Fruit fly (Drosophila melanogaster) whole organism, embryonic: Measurements from ENCODE around the gene Tep4.
A peak's percentile ranks its signal among the peaks of the same experiment; 100 is the strongest.

Experiments
- Antp ChIP-seq: fragments of 200-800 bp; sonication (Bioruptor generic); optimal IDR thresholded peaks from 3 replicates; lab custom pipeline; 2016; ENCODE audit warnings: missing biosample characterization, missing genetic modification characterization
- Bdp1 ChIP-seq: fragments of 200-800 bp; sonication (Bioruptor generic); optimal IDR thresholded peaks from 3 replicates; lab custom pipeline; 2016; ENCODE audit warnings: missing biosample characterization, missing genetic modification characterization
- BtbVII ChIP-seq: fragments of 200-800 bp; sonication (Bioruptor generic); optimal IDR thresholded peaks from 3 replicates; lab custom pipeline; 2017; ENCODE audit warnings: missing biosample characterization, mild to moderate bottlenecking, missing genetic modification characterization
- Bteb2 ChIP-seq: fragments of 200-800 bp; sonication (Bioruptor generic); optimal IDR thresholded peaks from 2 replicates; lab custom pipeline; 2016; ENCODE audit warnings: missing biosample characterization, missing genetic modification characterization
- CG10431 ChIP-seq: fragments of 200-800 bp; sonication (Bioruptor generic); optimal IDR thresholded peaks from 3 replicates; lab custom pipeline; 2018; ENCODE audit warnings: missing biosample characterization, mild to moderate bottlenecking, missing genetic modification characterization
- CG10543 ChIP-seq: fragments of 200-800 bp; sonication (Bioruptor generic); optimal IDR thresholded peaks from 3 replicates; lab custom pipeline; 2017; ENCODE audit warnings: missing biosample characterization, mild to moderate bottlenecking, missing genetic modification characterization, moderate library complexity
- CG10565 ChIP-seq: fragments of 200-800 bp; sonication (Bioruptor generic); optimal IDR thresholded peaks from 3 replicates; lab custom pipeline; 2016; ENCODE audit warnings: missing biosample characterization, mild to moderate bottlenecking, missing genetic modification characterization
- CG11560 ChIP-seq: fragments of 200-800 bp; sonication (Bioruptor generic); IDR thresholded peaks from 3 replicates; pipeline ENCODE4 v1.3.6; 2022; ENCODE audit warnings: missing biosample characterization, missing genetic modification characterization
- CG12104 ChIP-seq: fragments of 200-800 bp; sonication (Bioruptor generic); optimal IDR thresholded peaks from 3 replicates; lab custom pipeline; 2016; ENCODE audit warnings: missing biosample characterization, missing genetic modification characterization
- CG13287 ChIP-seq: fragments of 200-800 bp; sonication (Bioruptor generic); IDR thresholded peaks from 2 replicates; pipeline ENCODE4 v1.3.6; 2022; ENCODE audit warnings: missing biosample characterization, missing genetic modification characterization; ENCODE audit not compliant: partially characterized antibody
- CG15073 ChIP-seq: fragments of 200-800 bp; sonication (Bioruptor generic); optimal IDR thresholded peaks from 2 replicates; lab custom pipeline; 2016; ENCODE audit warnings: missing biosample characterization, missing genetic modification characterization
- CG18599 ChIP-seq: fragments of 200-800 bp; sonication (Bioruptor generic); optimal IDR thresholded peaks from 3 replicates; lab custom pipeline; 2017; ENCODE audit warnings: missing biosample characterization, missing genetic modification characterization, mild to moderate bottlenecking, moderate library complexity, missing genetic modification reagents
- CG2712 ChIP-seq: fragments of 200-800 bp; optimal IDR thresholded peaks from 3 replicates; lab custom pipeline; 2019; ENCODE audit warnings: missing biosample characterization, mild to moderate bottlenecking, missing genetic modification characterization, moderate library complexity
- CG2875 ChIP-seq: fragments of 200-800 bp; sonication (Bioruptor generic); optimal IDR thresholded peaks from 2 replicates; lab custom pipeline; 2017; ENCODE audit warnings: missing biosample characterization, mild to moderate bottlenecking, missing genetic modification characterization, missing genetic modification reagents
- CG4820 ChIP-seq: fragments of 200-800 bp; sonication (Bioruptor generic); optimal IDR thresholded peaks from 3 replicates; lab custom pipeline; 2016; ENCODE audit warnings: missing biosample characterization, missing genetic modification characterization
- CG4854 ChIP-seq: fragments of 200-800 bp; sonication (Bioruptor generic); optimal IDR thresholded peaks from 2 replicates; lab custom pipeline; 2016; ENCODE audit warnings: missing biosample characterization, missing genetic modification characterization, inconsistent platforms
- CG6175 ChIP-seq: fragments of 200-800 bp; sonication (Bioruptor generic); IDR thresholded peaks from 3 replicates; pipeline ENCODE4 v1.3.6; 2022; ENCODE audit warnings: missing biosample characterization, missing genetic modification characterization
- CG6254 ChIP-seq: fragments of 200-800 bp; sonication (Bioruptor generic); optimal IDR thresholded peaks from 3 replicates; lab custom pipeline; 2017; ENCODE audit warnings: mild to moderate bottlenecking, missing biosample characterization, missing genetic modification reagents, missing genetic modification characterization
- CG8089 ChIP-seq: fragments of 200-800 bp; sonication (Bioruptor generic); optimal IDR thresholded peaks from 3 replicates; lab custom pipeline; 2016; ENCODE audit warnings: missing biosample characterization, missing genetic modification characterization
- CG8281 ChIP-seq: fragments of 200-800 bp; sonication (Bioruptor generic); optimal IDR thresholded peaks from 2 replicates; lab custom pipeline; 2018; ENCODE audit warnings: missing biosample characterization, mild to moderate bottlenecking, missing genetic modification characterization, moderate library complexity
- CG8290 ChIP-seq, 3 experiments: fragments of 200-800 bp; sonication (Bioruptor generic); optimal IDR thresholded peaks; 2 replicates each; lab custom pipeline; 2016 to 2019; ENCODE audit warnings: missing biosample characterization in 3 of 3, missing genetic modification characterization in 3 of 3, mild to moderate bottlenecking in 2 of 3, moderate library complexity in 1 of 3
- CG8944 ChIP-seq: fragments of 200-800 bp; sonication (Bioruptor generic); optimal IDR thresholded peaks from 3 replicates; lab custom pipeline; 2016; ENCODE audit warnings: missing biosample characterization, missing genetic modification characterization
- CG9215 ChIP-seq: fragments of 200-800 bp; sonication (Bioruptor generic); IDR thresholded peaks from 2 replicates; pipeline ENCODE4 v1.3.6; 2022; ENCODE audit warnings: missing biosample characterization, missing genetic modification characterization
- CkIIα-i1 ChIP-seq: fragments of 200-800 bp; sonication (Bioruptor generic); IDR thresholded peaks from 2 replicates; pipeline ENCODE4 v1.3.6; 2022; ENCODE audit warnings: missing biosample characterization, missing genetic modification characterization
- Drgx ChIP-seq: fragments of 200-800 bp; sonication (Bioruptor generic); IDR thresholded peaks from 2 replicates; pipeline ENCODE4 v1.3.6; 2022; ENCODE audit warnings: missing biosample characterization, missing genetic modification characterization
- E2f2 ChIP-seq: fragments of 200-800 bp; sonication (Bioruptor generic); IDR thresholded peaks from 2 replicates; pipeline ENCODE4 v1.3.6; 2022; ENCODE audit warnings: missing biosample characterization, missing genetic modification characterization
- HHEX ChIP-seq: fragments of 200-800 bp; sonication (Bioruptor generic); optimal IDR thresholded peaks from 3 replicates; lab custom pipeline; 2017; ENCODE audit warnings: missing biosample characterization, mild to moderate bottlenecking, missing genetic modification characterization, missing genetic modification reagents
- HLH54F ChIP-seq: fragments of 200-800 bp; sonication (Bioruptor generic); optimal IDR thresholded peaks from 3 replicates; lab custom pipeline; 2016; ENCODE audit warnings: missing biosample characterization, missing genetic modification characterization
- HmgD ChIP-seq: fragments of 200-800 bp; sonication (Bioruptor generic); optimal IDR thresholded peaks from 3 replicates; lab custom pipeline; 2016; ENCODE audit warnings: missing biosample characterization, missing genetic modification characterization
- Hr51 ChIP-seq, 2 experiments: fragments of 200-800 bp; sonication (Bioruptor generic); optimal IDR thresholded peaks; 2 replicates in 1 of 2; 3 replicates in 1 of 2; lab custom pipeline; 2016 to 2018; ENCODE audit warnings: missing biosample characterization in 2 of 2, missing genetic modification characterization in 2 of 2, mild to moderate bottlenecking in 1 of 2, moderate library complexity in 1 of 2
- Nf-YC ChIP-seq: fragments of 200-800 bp; optimal IDR thresholded peaks from 3 replicates; lab custom pipeline; 2019; ENCODE audit warnings: missing biosample characterization, mild to moderate bottlenecking, missing genetic modification characterization, moderate library complexity
- Oaz ChIP-seq: fragments of 200-800 bp; sonication (Bioruptor generic); IDR thresholded peaks from 2 replicates; pipeline ENCODE4 v1.3.6; 2022; ENCODE audit warnings: missing biosample characterization, missing genetic modification characterization
- Sox102F ChIP-seq: fragments of 200-800 bp; sonication (Bioruptor generic); optimal IDR thresholded peaks from 2 replicates; lab custom pipeline; 2018; ENCODE audit warnings: missing biosample characterization, mild to moderate bottlenecking, missing genetic modification characterization, moderate library complexity
- Spps ChIP-seq: fragments of 200-800 bp; sonication (Bioruptor generic); optimal IDR thresholded peaks from 2 replicates; lab custom pipeline; 2018; ENCODE audit warnings: missing biosample characterization, mild to moderate bottlenecking, missing genetic modification characterization
- Xbp1 ChIP-seq: fragments of 200-800 bp; sonication (Bioruptor generic); optimal IDR thresholded peaks from 3 replicates; lab custom pipeline; 2016; ENCODE audit warnings: missing biosample characterization, mild to moderate bottlenecking, missing genetic modification characterization
- cg ChIP-seq: fragments of 200-800 bp; sonication (Bioruptor generic); optimal IDR thresholded peaks from 3 replicates; lab custom pipeline; 2019; ENCODE audit warnings: missing biosample characterization, mild to moderate bottlenecking, missing genetic modification characterization, moderate library complexity
- dati ChIP-seq: fragments of 200-800 bp; sonication (Bioruptor generic); IDR thresholded peaks from 2 replicates; pipeline ENCODE4 v1.3.6; 2022; ENCODE audit warnings: missing biosample characterization, missing genetic modification characterization
- eve ChIP-seq, 2 experiments: fragments of >200 bp; optimal IDR thresholded peaks; 2 replicates each; lab custom pipeline; 2017; ENCODE audit warnings: missing biosample characterization in 2 of 2, missing genetic modification characterization in 2 of 2
- gsb-n ChIP-seq: fragments of 200-800 bp; sonication (Bioruptor generic); optimal IDR thresholded peaks from 3 replicates; lab custom pipeline; 2018; ENCODE audit warnings: missing biosample characterization, mild to moderate bottlenecking, missing genetic modification characterization
- hbn ChIP-seq: fragments of 200-800 bp; sonication (Bioruptor generic); IDR thresholded peaks from 2 replicates; pipeline ENCODE4 v1.3.6; 2022; ENCODE audit warnings: missing biosample characterization, missing genetic modification characterization; ENCODE audit not compliant: partially characterized antibody
- ind ChIP-seq: fragments of 200-800 bp; sonication (Bioruptor generic); optimal IDR thresholded peaks from 3 replicates; lab custom pipeline; 2016; ENCODE audit warnings: missing biosample characterization, missing genetic modification characterization
- jumu ChIP-seq: fragments of 200-800 bp; sonication (Bioruptor generic); optimal IDR thresholded peaks from 3 replicates; lab custom pipeline; 2016; ENCODE audit warnings: missing biosample characterization, missing genetic modification characterization
- kni ChIP-seq: fragments of 200-800 bp; sonication (Bioruptor generic); optimal IDR thresholded peaks from 3 replicates; lab custom pipeline; 2017; ENCODE audit warnings: mild to moderate bottlenecking, missing biosample characterization, missing genetic modification reagents, missing genetic modification characterization
- nau ChIP-seq: fragments of 200-800 bp; sonication (Bioruptor generic); optimal IDR thresholded peaks from 3 replicates; lab custom pipeline; 2017; ENCODE audit warnings: missing biosample characterization, mild to moderate bottlenecking, missing genetic modification characterization, missing genetic modification reagents
- nom ChIP-seq: fragments of 200-800 bp; sonication (Bioruptor generic); optimal IDR thresholded peaks from 2 replicates; lab custom pipeline; 2017; ENCODE audit warnings: missing biosample characterization, missing genetic modification characterization, mild to moderate bottlenecking, moderate library complexity, missing genetic modification reagents
- org-1 ChIP-seq: fragments of 200-800 bp; sonication (Bioruptor generic); optimal IDR thresholded peaks from 2 replicates; lab custom pipeline; 2017; ENCODE audit warnings: missing biosample characterization, missing genetic modification characterization
- pzg ChIP-seq: fragments of 200-800 bp; sonication (Bioruptor generic); optimal IDR thresholded peaks from 3 replicates; lab custom pipeline; 2018; ENCODE audit warnings: missing biosample characterization, mild to moderate bottlenecking, missing genetic modification characterization, moderate library complexity
- ro ChIP-seq: fragments of 200-800 bp; sonication (Bioruptor generic); IDR thresholded peaks from 2 replicates; pipeline ENCODE4 v1.3.6; 2022; ENCODE audit warnings: missing biosample characterization, missing genetic modification characterization
- tap ChIP-seq: fragments of 200-800 bp; optimal IDR thresholded peaks from 3 replicates; lab custom pipeline; 2019; ENCODE audit warnings: missing biosample characterization, mild to moderate bottlenecking, missing genetic modification characterization, moderate library complexity

The Tep4 gene

DNA sequence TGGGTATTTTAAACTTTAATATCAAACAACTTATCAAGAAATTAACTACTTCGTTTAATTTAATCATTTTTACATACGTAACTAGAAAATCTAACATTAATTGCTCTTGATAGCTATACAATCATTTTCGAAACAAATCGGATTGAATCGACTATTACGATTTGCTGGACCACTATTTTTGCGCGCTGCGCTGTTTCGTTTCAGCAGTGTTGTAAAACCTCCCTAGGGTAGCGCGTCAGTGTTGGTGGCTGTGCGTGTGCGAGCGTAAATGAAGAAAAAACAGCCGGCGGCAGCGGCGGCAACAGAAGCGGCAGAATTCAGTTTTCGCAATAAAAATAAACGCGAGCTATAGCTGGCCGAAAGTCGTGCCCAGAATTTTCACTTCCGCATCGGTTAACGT is 15.1 kb upstream of the Tep4 start, which contains the start of gene CG33116 (continued):
- TF ChIP-seq CG4820 (GFP tag; lab: Kevin White, UChicago): peak; percentile 75
- peak; percentile 39 for TF ChIP-seq CG12104
- TF ChIP-seq CkIIα-i1 (GFP tag; lab: Robert Waterston, UW): peak; percentile 25; the same call in 1 of the 2 replicates
- TF ChIP-seq nom (GFP tag; lab: Kevin White, UChicago): peak; percentile 70
- peak; percentile 70 for TF ChIP-seq HmgD (GFP tag; lab: Kevin White, UChicago)
- no peak for TF ChIP-seq eve (GFP tag; optimal IDR thresholded peaks at IDR 0.05; lab: Kevin White, UChicago)
- TF ChIP-seq tap (tag; lab: Kevin White, UChicago): peak; percentile 74
- TF ChIP-seq org-1 (GFP tag; lab: Kevin White, UChicago): peak; percentile 75
- peak; percentile 77 for TF ChIP-seq Drgx (GFP tag; lab: Robert Waterston, UW)
- TF ChIP-seq kni (GFP tag; lab: Kevin White, UChicago): peak; percentile 12
- peak; percentile 45 for TF ChIP-seq CG8281 (tag; lab: Kevin White, UChicago)
- TF ChIP-seq CG11560 (tag; lab: Robert Waterston, UW): peak; percentile 42; the same call in 1 of the 3 replicates
- TF ChIP-seq HLH54F: peak; percentile 92
- TF ChIP-seq jumu: peak; percentile 83
- TF ChIP-seq Spps (tag; lab: Kevin White, UChicago): peak; percentile 56
- TF ChIP-seq hbn (GFP tag; lab: Robert Waterston, UW): peak; percentile 42; the same call in 1 of the 2 replicates
- TF ChIP-seq Xbp1 (GFP tag; lab: Kevin White, UChicago): peak; percentile 89
- TF ChIP-seq Bteb2 (GFP tag; lab: Kevin White, UChicago): peak; percentile 79
- TF ChIP-seq CG9215 (GFP tag; lab: Robert Waterston, UW): peak; percentile 51; the same call in 1 of the 2 replicates
- TF ChIP-seq CG10543 (GFP tag; lab: Kevin White, UChicago): peak; percentile 49
- peak; percentile 54 for TF ChIP-seq CG13287
- TF ChIP-seq Hr51 (GFP tag; optimal IDR thresholded peaks at IDR 0.05; lab: Kevin White, UChicago): peak; percentile 75 to 76
- peak; percentile 83 for TF ChIP-seq CG18599 (GFP tag; lab: Kevin White, UChicago)
- TF ChIP-seq Oaz (GFP tag; lab: Robert Waterston, UW): peak; percentile 56; the same call in 1 of the 2 replicates
- TF ChIP-seq CG8089 (GFP tag; lab: Kevin White, UChicago): peak; percentile 68
- TF ChIP-seq CG8290 (GFP tag; optimal IDR thresholded peaks at IDR 0.05; lab: Kevin White, UChicago): peak; percentile 88
- TF ChIP-seq CG8290 (tag; optimal IDR thresholded peaks at IDR 0.05; lab: Kevin White, UChicago): peak; percentile 42 to 93
- peak; percentile 78 for TF ChIP-seq gsb-n (tag; lab: Kevin White, UChicago)
- TF ChIP-seq dati (GFP tag; lab: Robert Waterston, UW): no peak
- TF ChIP-seq Bdp1 (GFP tag; lab: Kevin White, UChicago): peak; percentile 70
- peak; percentile 62; the same call in 1 of the 3 replicates for TF ChIP-seq CG6175 (GFP tag; lab: Robert Waterston, UW)
- TF ChIP-seq pzg (GFP tag; lab: Kevin White, UChicago): peak; percentile 63
- peak; percentile 79 for TF ChIP-seq HHEX (GFP tag; lab: Kevin White, UChicago)
- TF ChIP-seq ro (GFP tag; lab: Robert Waterston, UW): peak; percentile 40; the same call in 1 of the 2 replicates
- TF ChIP-seq CG4854: peak; percentile 70
- TF ChIP-seq cg (GFP tag; lab: Kevin White, UChicago): peak; percentile 76
- TF ChIP-seq CG6254 (GFP tag; lab: Kevin White, UChicago): peak; percentile 62
- TF ChIP-seq CG2712: peak; percentile 84
- peak; percentile 68 for TF ChIP-seq BtbVII (GFP tag; lab: Kevin White, UChicago)
- TF ChIP-seq CG8944: peak; percentile 87
- TF ChIP-seq CG2875 (GFP tag; lab: Kevin White, UChicago): peak; percentile 70
- TF ChIP-seq CG10431: peak; percentile 45
- TF ChIP-seq ind: peak; percentile 85
- no peak for TF ChIP-seq nau (GFP tag; lab: Kevin White, UChicago)
- peak; percentile 76 for TF ChIP-seq Sox102F
- TF ChIP-seq CG15073 (GFP tag; lab: Kevin White, UChicago): no peak
- TF ChIP-seq Antp (GFP tag; lab: Kevin White, UChicago): peak; percentile 88
- peak; percentile 66 for TF ChIP-seq E2f2
- peak; percentile 19 for TF ChIP-seq CG10565
- TF ChIP-seq Nf-YC: peak; percentile 51
